Worm (Caenorhabditis elegans): ENCODE measurements around the gene C24A3.4.

C24A3.4 gene

DNA sequence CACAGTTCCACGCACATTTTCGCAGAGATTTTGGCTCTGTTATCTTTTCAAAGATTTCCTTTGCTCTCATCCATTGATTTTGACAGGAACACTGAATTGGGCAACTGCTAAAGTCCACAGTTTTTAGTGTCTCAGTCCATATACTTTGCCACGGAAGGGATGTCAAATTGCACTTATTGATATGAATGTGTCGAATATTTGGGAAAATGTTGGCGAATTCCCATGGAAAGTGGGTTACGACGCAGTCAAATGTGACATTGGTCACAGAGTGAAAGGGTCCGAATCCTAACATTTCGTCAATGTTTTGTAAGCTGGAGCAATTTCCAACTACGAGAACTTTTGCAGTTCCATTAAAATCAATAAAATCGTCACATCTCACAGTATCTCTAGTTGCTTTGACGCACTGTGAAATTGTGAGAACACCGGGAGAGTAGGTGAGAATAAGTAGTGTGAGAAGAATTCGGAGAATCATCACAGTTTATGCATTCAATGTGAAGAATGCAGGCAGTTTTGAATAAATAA, 41.6 kb upstream of the C24A3.4 start, which contains the start of gene trk-1:
Gene trk-1, minus strand, starts transcription at position 472 of the 522 bp plus-strand sequence.
- TF ChIP-seq mxl-3 (GFP tag; optimal IDR thresholded peaks at IDR 0.05) (no peak), sdz-12 (GFP tag; optimal IDR thresholded peaks at IDR 0.05) (no peak), zip-11 (GFP tag; IDR thresholded peaks at IDR 0.05) (no peak), aha-1 (tag) (peak; percentile 95), unc-62 (GFP tag; optimal IDR thresholded peaks at IDR 0.05 in 1 of 2) (peak in 1 of 2 experiments; percentile 80), unc-62 (tag; optimal IDR thresholded peaks at IDR 0.05) (no peak), ceh-32 (tag; optimal IDR thresholded peaks at IDR 0.05; ENCODE audit: poor library complexity) (no peak), Y75B8A.6 (GFP tag; IDR thresholded peaks at IDR 0.05) (no peak)

DNA sequence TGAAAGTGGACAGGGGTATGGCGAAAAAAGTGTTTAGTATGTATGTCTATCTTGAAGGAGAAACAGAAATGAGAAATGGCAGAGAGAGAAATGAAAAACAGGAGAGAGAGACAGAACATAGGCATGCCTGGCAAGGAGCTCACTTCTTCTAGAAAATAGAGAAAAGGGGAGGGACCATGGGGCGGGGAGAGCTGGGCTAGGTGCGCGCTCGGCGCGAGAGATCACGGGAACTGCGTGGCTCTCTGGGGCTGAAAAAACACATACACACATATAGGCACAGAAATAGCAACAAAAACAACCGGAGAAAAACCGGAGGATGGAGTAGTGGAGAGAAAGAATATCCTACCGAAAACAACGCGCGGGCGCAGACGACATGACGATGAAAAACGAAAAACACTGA, 40.2 kb upstream of the C24A3.4 start:
- TF ChIP-seq egl-27 (tag; optimal IDR thresholded peaks at IDR 0.05), result no peak
- TF ChIP-seq rbr-2 (tag; optimal IDR thresholded peaks at IDR 0.05), result peak; percentile 66
- no peak for TF ChIP-seq fos-1 (tag; optimal IDR thresholded peaks at IDR 0.05)
- no peak for TF ChIP-seq nhr-28 (tag; optimal IDR thresholded peaks at IDR 0.05)
- peak; percentile 31; the same call in 1 of the 2 replicates for TF ChIP-seq hmg-1.1 (GFP tag; IDR thresholded peaks at IDR 0.05)
- TF ChIP-seq fkh-10 (GFP tag; optimal IDR thresholded peaks at IDR 0.05), result peak; percentile 27
- TF ChIP-seq zip-11 (GFP tag; IDR thresholded peaks at IDR 0.05), result no peak

DNA sequence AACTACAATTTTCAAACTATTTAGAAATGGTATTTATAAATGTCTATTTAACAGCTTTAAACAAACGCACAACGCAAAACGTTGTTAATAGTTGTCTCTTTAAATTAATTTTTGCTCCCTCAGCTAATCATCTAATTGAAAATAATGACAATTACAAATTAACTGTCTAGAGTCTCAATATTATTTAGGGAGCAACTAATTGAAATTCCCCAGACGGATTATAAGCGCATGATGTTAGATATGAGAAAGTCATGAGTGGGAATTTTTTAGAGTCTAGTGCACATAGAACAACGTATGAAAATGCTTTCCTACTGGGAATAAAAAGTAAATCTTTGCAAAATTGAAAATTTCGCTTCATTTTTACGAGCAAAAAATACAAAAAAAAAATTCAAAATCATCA, 39.2 kb upstream of the C24A3.4 start:
- TF ChIP-seq nhr-41 (GFP tag; IDR thresholded peaks at IDR 0.05), result no peak
- TF ChIP-seq aha-1 (tag), result peak; percentile 49
- TF ChIP-seq lin-15B (tag; optimal IDR thresholded peaks at IDR 0.05), result no peak
- no peak for TF ChIP-seq duxl-1 (tag; optimal IDR thresholded peaks at IDR 0.05; ENCODE audit: poor library complexity)
- no peak for TF ChIP-seq F37D6.2 (tag; optimal IDR thresholded peaks at IDR 0.05)
- no peak for TF ChIP-seq madf-5 (GFP tag; IDR thresholded peaks at IDR 0.05)
- no peak for TF ChIP-seq Y105C5A.15 (GFP tag; IDR thresholded peaks at IDR 0.05)
- TF ChIP-seq unc-62 (GFP tag; optimal IDR thresholded peaks at IDR 0.05 in 1 of 2), result peak in 1 of 2 experiments; percentile 8
- no peak for TF ChIP-seq unc-62 (tag; optimal IDR thresholded peaks at IDR 0.05)

DNA sequence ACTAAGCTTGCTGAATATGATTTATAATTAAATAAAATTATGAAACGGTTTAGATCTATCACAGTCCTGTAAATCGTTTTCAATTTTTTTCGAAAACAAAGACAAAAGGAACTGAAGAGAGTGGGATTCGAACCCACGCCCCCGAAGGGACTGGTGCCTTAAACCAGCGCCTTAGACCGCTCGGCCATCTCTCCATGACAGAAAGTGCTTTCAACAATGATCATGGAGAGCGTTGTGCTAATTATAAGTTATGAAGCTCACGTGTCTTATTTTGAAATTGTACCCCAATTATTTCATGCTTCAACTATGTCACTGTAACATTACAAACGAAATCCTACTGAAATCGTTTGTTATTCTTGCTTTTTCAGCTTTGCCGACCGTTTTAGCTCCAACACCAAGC, 36.4 kb upstream of the C24A3.4 start:
- TF ChIP-seq lin-39 (tag; optimal IDR thresholded peaks at IDR 0.05), result no peak
- TF ChIP-seq ctbp-1 (GFP tag; IDR thresholded peaks at IDR 0.05), result 0 out of 2 replicates have a peak, but pooled peaks have one; percentile 32
- TF ChIP-seq pha-4 (GFP tag; IDR thresholded peaks at IDR 0.05), result peak; percentile 26; the same call in 1 of the 2 replicates
- TF ChIP-seq pha-4 (tag; optimal IDR thresholded peaks at IDR 0.05), result no peak
- TF ChIP-seq dmd-6 (GFP tag; IDR thresholded peaks at IDR 0.05), result peak; percentile 19; the same call in 1 of the 2 replicates
- no peak for TF ChIP-seq gei-8 (GFP tag; optimal IDR thresholded peaks at IDR 0.05)
- 0 out of 2 replicates have a peak, but pooled peaks have one; percentile 35 for TF ChIP-seq lim-7 (GFP tag; IDR thresholded peaks at IDR 0.05)

DNA sequence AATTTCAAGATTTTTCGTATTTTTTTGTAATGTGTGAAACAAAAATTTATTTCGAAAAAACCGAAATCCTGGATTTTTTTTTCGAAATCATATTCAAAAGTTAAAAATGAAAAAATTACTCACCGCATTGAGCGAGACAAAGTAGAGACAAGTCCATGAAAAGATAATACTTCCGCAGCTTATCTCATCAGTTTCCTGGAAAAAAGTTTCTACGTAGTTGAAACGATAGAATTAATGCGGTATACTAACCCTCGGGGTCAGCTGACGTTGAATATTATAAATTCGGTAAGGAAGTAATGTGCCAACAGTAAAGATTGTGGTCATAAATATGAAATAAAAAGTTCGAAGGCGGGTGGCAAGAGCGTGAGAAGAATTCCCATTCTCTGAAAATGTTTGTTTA, 34.2 kb upstream of the C24A3.4 start:
- TF ChIP-seq nhr-41 (GFP tag; IDR thresholded peaks at IDR 0.05) (no peak), ceh-82 (tag; optimal IDR thresholded peaks at IDR 0.05) (no peak), unc-62 (GFP tag; optimal IDR thresholded peaks at IDR 0.05 in 1 of 2) (no peak), unc-62 (tag; optimal IDR thresholded peaks at IDR 0.05) (no peak), T26A8.4 (GFP tag; IDR thresholded peaks at IDR 0.05) (no peak), sdz-12 (GFP tag; optimal IDR thresholded peaks at IDR 0.05) (no peak), nhr-111 (GFP tag; optimal IDR thresholded peaks at IDR 0.05) (no peak), nhr-10 (tag; optimal IDR thresholded peaks at IDR 0.05) (no peak), pqm-1 (tag; optimal IDR thresholded peaks at IDR 0.05) (no peak), zfp-3 (GFP tag; conservative IDR thresholded peaks at IDR 0.05) (no peak), snpc-1.2 (GFP tag; IDR thresholded peaks at IDR 0.05) (no peak)
